Worm (Caenorhabditis elegans) whole organism, midembryonic: ENCODE results near the gene F53F8.4.

Experiments used
- T22C8.4 ChIP-seq: fragments of 200-800 bp; sonication (Bioruptor generic); IDR thresholded peaks from 2 replicates; pipeline ENCODE4 v1.3.6; 2022; ENCODE audit warnings: missing genetic modification characterization, missing compliant biosample characterization
- cog-1 ChIP-seq: sonication (generic microtip); optimal IDR thresholded peaks from 2 replicates; lab custom pipeline; 2016; ENCODE audit warnings: missing genetic modification characterization, missing compliant biosample characterization
- flt-1 ChIP-seq: fragments of 200-800 bp; sonication (Bioruptor generic); IDR thresholded peaks from 2 replicates; pipeline ENCODE4 v1.3.6; 2022; ENCODE audit warnings: missing genetic modification characterization, missing compliant biosample characterization
- klf-2 ChIP-seq: fragments of 200-800 bp; sonication (Bioruptor generic); conservative IDR thresholded peaks from 2 replicates; pipeline ENCODE4 v1.3.6; 2022; ENCODE audit warnings: missing genetic modification reagents, missing genetic modification characterization, missing compliant biosample characterization
- med-1 ChIP-seq: sonication (generic microtip); optimal IDR thresholded peaks from 2 replicates; lab custom pipeline; 2017; ENCODE audit warnings: missing genetic modification characterization, mild to moderate bottlenecking, missing compliant biosample characterization, antibody characterized with exemption, missing genetic modification reagents; ENCODE audit not compliant: insufficient read depth
- ref-1 ChIP-seq: fragments of 200-800 bp; sonication (Bioruptor generic); conservative IDR thresholded peaks from 2 replicates; pipeline ENCODE4 v1.3.6; 2022; ENCODE audit warnings: missing genetic modification reagents, missing genetic modification characterization, missing compliant biosample characterization
- tab-1 ChIP-seq: fragments of 200-800 bp; sonication (Bioruptor generic); IDR thresholded peaks from 2 replicates; pipeline ENCODE4 v1.3.6; 2022; ENCODE audit warnings: missing genetic modification characterization, missing compliant biosample characterization
- ztf-23 ChIP-seq: fragments of 200-800 bp; sonication (Bioruptor generic); IDR thresholded peaks from 2 replicates; pipeline ENCODE4 v1.3.6; 2022; ENCODE audit warnings: missing genetic modification reagents, missing genetic modification characterization, missing compliant biosample characterization
- ztf-29 ChIP-seq: fragments of 200-800 bp; sonication (Bioruptor generic); IDR thresholded peaks from 2 replicates; pipeline ENCODE4 v1.3.6; 2022; ENCODE audit warnings: missing genetic modification reagents, missing genetic modification characterization, missing compliant biosample characterization

Gene F53F8.4

DNA sequence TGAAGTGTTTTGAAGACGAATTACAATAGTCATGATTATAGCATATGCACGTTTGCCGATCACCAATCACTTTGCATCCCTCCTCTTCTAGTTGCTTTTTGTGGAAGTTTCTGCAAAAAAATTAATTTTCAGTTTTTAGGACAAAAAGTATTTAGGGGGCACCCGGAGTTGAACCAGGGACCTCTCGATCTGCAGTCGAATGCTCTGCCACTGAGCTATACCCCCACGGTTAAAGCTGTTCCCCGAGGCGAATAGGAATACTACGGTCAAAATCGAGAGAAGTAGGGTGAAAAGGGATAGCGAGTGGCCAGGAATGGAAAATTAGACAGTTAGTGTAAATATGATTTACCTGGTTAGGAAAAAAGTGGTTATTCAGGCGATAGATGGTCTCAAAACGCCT, 2.5 kb upstream of the F53F8.4 start:
- TF ChIP-seq T22C8.4 (GFP tag; lab: Robert Waterston, UW): peak; percentile 60
- peak; percentile 86 for TF ChIP-seq flt-1 (GFP tag; lab: Robert Waterston, UW)
- 0 out of 2 replicates have a peak, but pooled peaks have one; percentile 37 for TF ChIP-seq ztf-29 (GFP tag; lab: Robert Waterston, UW)
- TF ChIP-seq klf-2 (GFP tag; lab: Robert Waterston, UW): peak; percentile 71
- TF ChIP-seq cog-1 (tag; lab: Kevin White, UChicago): no peak
- peak; percentile 42; the same call in 1 of the 2 replicates for TF ChIP-seq ref-1 (GFP tag; lab: Robert Waterston, UW)
- TF ChIP-seq tab-1: peak; percentile 80
- TF ChIP-seq med-1 (GFP tag; lab: Kevin White, UChicago): peak; percentile 46
- TF ChIP-seq ztf-23 (GFP tag; lab: Robert Waterston, UW): 0 out of 2 replicates have a peak, but pooled peaks have one; percentile 68

- TF ChIP-seq T22C8.4 (GFP tag; lab: Robert Waterston, UW): no peak
- no peak for TF ChIP-seq ztf-29 (GFP tag; lab: Robert Waterston, UW)
- no peak for TF ChIP-seq ref-1 (GFP tag; lab: Robert Waterston, UW)
- TF ChIP-seq tab-1: no peak
These were observed 1.4 kb upstream of the F53F8.4 start for ce11 chrV:20692903-20693302.

DNA sequence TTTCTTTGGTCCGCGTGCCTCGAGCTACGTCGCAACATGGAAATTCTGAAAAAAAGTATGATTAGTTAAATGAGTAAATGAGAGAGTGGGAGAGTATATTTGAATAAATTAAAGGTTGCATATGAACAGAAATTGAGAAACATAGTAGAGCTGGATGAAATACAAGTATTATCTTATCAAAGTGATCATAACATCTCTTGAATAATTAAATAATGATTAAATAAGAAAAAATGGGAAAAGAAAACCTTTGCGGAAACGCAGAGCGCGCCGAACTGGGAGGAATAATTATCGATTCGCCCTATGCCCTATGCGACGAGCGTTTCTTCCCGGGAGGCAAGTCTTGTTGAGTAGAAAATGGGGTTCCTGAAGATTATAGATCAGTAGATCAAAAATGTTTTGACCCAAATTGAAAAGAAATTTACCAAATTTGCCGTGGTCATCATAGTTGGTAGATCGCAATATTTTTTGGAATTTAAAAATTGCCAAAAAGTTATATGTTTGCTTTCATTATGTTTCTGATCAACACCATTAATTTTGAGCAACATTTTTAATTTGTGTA, 1.9 kb downstream of the F53F8.4 start, which contains the start of gene F53F8.3:
F53F8.3 (minus strand) TSS at position 51 of the 559 bp plus-strand sequence.
- TF ChIP-seq ztf-29 (GFP tag; lab: Robert Waterston, UW) (no peak), med-1 (GFP tag; lab: Kevin White, UChicago) (no peak), ref-1 (GFP tag; lab: Robert Waterston, UW) (no peak), T22C8.4 (GFP tag; lab: Robert Waterston, UW) (0 out of 2 replicates have a peak, but pooled peaks have one; percentile 26), flt-1 (GFP tag; lab: Robert Waterston, UW) (no peak), ztf-23 (GFP tag; lab: Robert Waterston, UW) (no peak), cog-1 (tag; lab: Kevin White, UChicago) (no peak)

DNA sequence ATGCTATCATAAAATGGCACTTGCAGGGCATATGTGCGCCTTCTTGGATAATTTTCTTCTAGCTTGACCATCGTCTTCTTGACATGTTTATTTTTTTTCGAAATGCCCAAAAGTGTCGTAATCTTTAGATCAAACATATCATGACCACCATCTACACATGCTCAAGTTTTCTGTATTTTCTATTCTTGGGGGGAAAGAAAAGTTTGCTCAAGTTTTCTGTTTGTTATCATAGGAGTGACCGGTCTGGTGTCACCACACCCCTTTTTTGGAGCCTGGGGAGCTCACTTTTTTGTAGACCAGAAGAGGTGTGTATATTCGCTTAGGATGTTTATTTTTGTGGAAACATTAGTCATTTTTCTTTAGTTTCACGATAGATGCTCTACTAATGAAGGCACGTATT, 6.1 kb downstream of the F53F8.4 start, which contains the start of gene klf-2:
klf-2 (plus strand) TSS at position 301 of the 400 bp plus-strand sequence.
- TF ChIP-seq klf-2 (GFP tag; lab: Robert Waterston, UW) (no peak), ref-1 (GFP tag; lab: Robert Waterston, UW) (no peak), cog-1 (tag; lab: Kevin White, UChicago) (no peak), ztf-29 (GFP tag; lab: Robert Waterston, UW) (no peak), T22C8.4 (GFP tag; lab: Robert Waterston, UW) (no peak), flt-1 (GFP tag; lab: Robert Waterston, UW) (no peak), med-1 (GFP tag; lab: Kevin White, UChicago) (no peak), tab-1 (no peak), ztf-23 (GFP tag; lab: Robert Waterston, UW) (no peak)

ce11 chrV:20682309-20682708, 9.2 kb downstream of the F53F8.4 start:
- no peak for TF ChIP-seq cog-1 (tag; lab: Kevin White, UChicago)
- TF ChIP-seq ztf-23 (GFP tag; lab: Robert Waterston, UW): no peak
- no peak for TF ChIP-seq flt-1 (GFP tag; lab: Robert Waterston, UW)
- TF ChIP-seq klf-2 (GFP tag; lab: Robert Waterston, UW): no peak
- TF ChIP-seq T22C8.4 (GFP tag; lab: Robert Waterston, UW): no peak
- no peak for TF ChIP-seq ztf-29 (GFP tag; lab: Robert Waterston, UW)
- no peak for TF ChIP-seq tab-1
- no peak for TF ChIP-seq ref-1 (GFP tag; lab: Robert Waterston, UW)
- no peak for TF ChIP-seq med-1 (GFP tag; lab: Kevin White, UChicago)

DNA sequence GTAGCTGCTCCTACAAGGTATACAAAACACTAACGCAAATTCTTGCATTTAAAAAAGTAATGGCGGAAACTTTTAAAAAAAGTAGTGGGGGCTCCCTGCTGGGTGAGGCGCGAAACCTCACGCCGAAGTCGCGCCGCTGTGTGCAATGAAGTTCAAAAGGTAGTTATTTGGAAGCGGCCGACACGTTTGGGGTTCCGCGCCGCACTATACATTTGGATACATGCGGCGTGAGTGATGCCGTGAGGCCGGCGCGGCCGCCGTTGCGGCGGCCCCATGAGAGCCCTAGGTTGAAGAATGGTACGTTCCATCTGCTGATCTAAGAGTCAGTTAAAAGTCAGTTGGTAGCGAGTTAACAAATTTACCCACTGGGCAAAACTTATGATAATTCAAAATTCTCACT, 9.7 kb downstream of the F53F8.4 start:
- TF ChIP-seq klf-2 (GFP tag; lab: Robert Waterston, UW) (no peak), tab-1 (no peak), ztf-29 (GFP tag; lab: Robert Waterston, UW) (no peak), T22C8.4 (GFP tag; lab: Robert Waterston, UW) (no peak), flt-1 (GFP tag; lab: Robert Waterston, UW) (no peak), cog-1 (tag; lab: Kevin White, UChicago) (no peak), ref-1 (GFP tag; lab: Robert Waterston, UW) (no peak), med-1 (GFP tag; lab: Kevin White, UChicago) (no peak), ztf-23 (GFP tag; lab: Robert Waterston, UW) (no peak)

DNA sequence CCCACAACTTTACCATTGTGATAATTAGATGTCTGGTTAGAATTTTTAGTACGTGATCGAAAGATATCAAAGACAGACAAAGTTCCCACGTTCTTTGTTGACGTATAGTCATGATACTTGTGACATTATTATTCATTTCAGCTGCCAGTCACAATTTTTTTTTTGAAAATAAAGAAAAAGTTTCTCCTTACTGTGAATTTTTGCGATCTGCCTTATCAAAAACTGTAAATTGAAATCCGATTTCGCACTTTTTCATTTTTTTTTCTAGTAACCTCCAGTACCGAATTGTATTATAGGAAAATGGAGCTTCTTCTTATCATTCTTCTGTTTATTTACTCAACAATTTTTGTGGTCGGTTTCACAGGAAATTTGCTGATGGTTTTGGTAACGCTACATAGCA, 10.4 kb downstream of the F53F8.4 start, which contains the start of gene srsx-35:
srsx-35 (plus strand) TSS at position 301 of the 400 bp plus-strand sequence.
- TF ChIP-seq cog-1 (tag; lab: Kevin White, UChicago) (no peak), med-1 (GFP tag; lab: Kevin White, UChicago) (no peak), T22C8.4 (GFP tag; lab: Robert Waterston, UW) (no peak), flt-1 (GFP tag; lab: Robert Waterston, UW) (no peak), tab-1 (no peak), ztf-23 (GFP tag; lab: Robert Waterston, UW) (no peak), ref-1 (GFP tag; lab: Robert Waterston, UW) (no peak), ztf-29 (GFP tag; lab: Robert Waterston, UW) (no peak), klf-2 (GFP tag; lab: Robert Waterston, UW) (no peak)

ce11 chrV:20680189-20680588, 11.3 kb downstream of the F53F8.4 start:
- TF ChIP-seq ref-1 (GFP tag; lab: Robert Waterston, UW) (no peak), tab-1 (no peak), med-1 (GFP tag; lab: Kevin White, UChicago) (no peak), cog-1 (tag; lab: Kevin White, UChicago) (no peak), ztf-29 (GFP tag; lab: Robert Waterston, UW) (no peak), klf-2 (GFP tag; lab: Robert Waterston, UW) (no peak), ztf-23 (GFP tag; lab: Robert Waterston, UW) (no peak), T22C8.4 (GFP tag; lab: Robert Waterston, UW) (no peak), flt-1 (GFP tag; lab: Robert Waterston, UW) (no peak)

DNA sequence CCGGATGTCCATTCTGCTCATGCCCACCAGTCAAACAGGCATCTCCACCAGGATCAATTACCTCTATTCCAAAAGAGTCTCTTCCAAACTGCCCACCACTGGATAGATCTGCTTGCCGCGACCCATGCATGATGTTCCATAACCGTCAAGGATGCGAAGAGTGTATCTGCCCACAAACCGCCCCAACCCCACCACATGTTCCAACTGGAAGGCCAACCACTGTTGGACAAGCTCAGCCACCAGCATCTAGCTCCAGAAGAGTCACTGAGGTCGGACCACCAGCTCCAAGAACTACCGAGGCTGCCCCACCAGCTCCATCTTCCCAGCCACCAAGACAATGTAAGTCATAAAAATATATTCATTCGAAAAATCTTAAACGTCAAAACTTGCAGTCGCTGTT, 20.9 kb downstream of the F53F8.4 start:
- TF ChIP-seq klf-2 (GFP tag; lab: Robert Waterston, UW) (no peak), tab-1 (no peak)
